Worm (Caenorhabditis elegans): ENCODE data around the gene pap-3.

- TF ChIP-seq ceh-82 (tag; optimal IDR thresholded peaks at IDR 0.05) (no peak), nhr-12 (tag; optimal IDR thresholded peaks at IDR 0.05) (no peak), nhr-11 (tag; optimal IDR thresholded peaks at IDR 0.05) (no peak), snpc-4 (tag; optimal IDR thresholded peaks at IDR 0.05) (no peak), lin-13 (GFP tag; optimal IDR thresholded peaks at IDR 0.05) (no peak), ama-1 (optimal IDR thresholded peaks at IDR 0.05) (no peak), elt-3 (tag; optimal IDR thresholded peaks at IDR 0.05) (no peak), nhr-10 (tag; optimal IDR thresholded peaks at IDR 0.05) (no peak), dmd-4 (tag; optimal IDR thresholded peaks at IDR 0.05) (no peak), nhr-6 (tag; optimal IDR thresholded peaks at IDR 0.05) (no peak)
Observed at ce11 chrII:11806256-11806655, 10.1 kb downstream of the pap-3 start, which contains the start of gene jmjd-1.1.
